Fruit fly (Drosophila melanogaster): ENCODE data around the gene Tdrd3.

The Tdrd3 gene

dm6 chr3L:14784949-14785408 is 1.6 kb upstream of the Tdrd3 start (continued):
- TF ChIP-seq CG1024 (GFP tag; IDR thresholded peaks at IDR 0.05) (peak; percentile 56), chif (GFP tag; optimal IDR thresholded peaks at IDR 0.05) (peak; percentile 91 to 96), CG16813 (GFP tag; IDR thresholded peaks at IDR 0.05; ENCODE audit: partially characterized antibody) (no peak), CG7987 (GFP tag; optimal IDR thresholded peaks at IDR 0.05) (peak; percentile 88), knrl (GFP tag; IDR thresholded peaks at IDR 0.05; ENCODE audit: partially characterized antibody) (no peak), Tbp (GFP tag; optimal IDR thresholded peaks at IDR 0.05) (no peak), ranshi (GFP tag; IDR thresholded peaks at IDR 0.05) (peak; percentile 88), CG1832 (GFP tag; optimal IDR thresholded peaks at IDR 0.05) (no peak), H2.0 (GFP tag; IDR thresholded peaks at IDR 0.05) (peak; percentile 83; the same call in 1 of the 2 replicates), Xrp1 (GFP tag; IDR thresholded peaks at IDR 0.05) (peak; percentile 94), sd (tag; optimal IDR thresholded peaks at IDR 0.05) (peak; percentile 87), ara (GFP tag; IDR thresholded peaks at IDR 0.05) (peak; percentile 91), jing (GFP tag; optimal IDR thresholded peaks at IDR 0.05) (peak; percentile 92), sr (GFP tag; IDR thresholded peaks at IDR 0.05) (peak; percentile 25; the same call in 1 of the 3 replicates), ewg (GFP tag; optimal IDR thresholded peaks at IDR 0.05) (peak; percentile 89), Meics (GFP tag; optimal IDR thresholded peaks at IDR 0.05) (peak; percentile 98)

DNA sequence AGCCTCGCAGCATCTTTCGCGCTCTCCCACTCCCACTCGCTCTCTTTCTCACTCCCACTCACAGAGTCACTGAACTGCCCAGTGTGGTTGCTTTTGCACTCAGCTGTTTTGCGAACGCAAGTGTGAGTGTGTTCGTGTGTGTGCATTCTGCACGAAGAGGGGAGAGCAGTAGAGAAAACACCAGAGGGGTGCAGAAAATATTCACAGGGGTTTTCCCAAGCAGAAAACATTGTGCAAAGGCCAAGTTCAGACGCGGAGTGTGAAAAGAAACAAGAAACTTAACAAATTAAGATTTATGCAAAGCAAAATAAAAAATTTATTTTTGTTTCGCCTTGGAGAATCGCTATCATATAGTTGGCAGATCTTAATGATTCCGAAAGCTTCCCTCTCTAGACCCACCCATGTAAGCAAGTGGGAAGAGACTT is 1.1 kb upstream of the Tdrd3 start:
- peak; percentile 76 for TF ChIP-seq cg (GFP tag; optimal IDR thresholded peaks at IDR 0.05)
- TF ChIP-seq Rfx (GFP tag; IDR thresholded peaks at IDR 0.05), result peak; percentile 53
- TF ChIP-seq Drgx (GFP tag; IDR thresholded peaks at IDR 0.05), result peak; percentile 85
- TF ChIP-seq Mrtf (GFP tag; IDR thresholded peaks at IDR 0.05), result peak; percentile 52; the same call in 1 of the 3 replicates
- 0 out of 2 replicates have a peak, but pooled peaks have one; percentile 19 for TF ChIP-seq al (GFP tag; IDR thresholded peaks at IDR 0.05)
- TF ChIP-seq slbo (GFP tag; IDR thresholded peaks at IDR 0.05), result peak; percentile 32; the same call in 1 of the 2 replicates
- no peak for TF ChIP-seq ems (GFP tag; optimal IDR thresholded peaks at IDR 0.05)
- peak; percentile 34 for TF ChIP-seq maf-S (GFP tag; optimal IDR thresholded peaks at IDR 0.05)
- peak; percentile 4 for TF ChIP-seq phol (tag; optimal IDR thresholded peaks at IDR 0.05)
- TF ChIP-seq ase (GFP tag; IDR thresholded peaks at IDR 0.05), result peak; percentile 51; the same call in 1 of the 3 replicates
- peak; percentile 10 for TF ChIP-seq nerfin-1 (tag; optimal IDR thresholded peaks at IDR 0.05)
- TF ChIP-seq zfh2 (GFP tag; optimal IDR thresholded peaks at IDR 0.05), result peak; percentile 44
- TF ChIP-seq pros (GFP tag; optimal IDR thresholded peaks at IDR 0.05), result peak; percentile 80
- no peak for TF ChIP-seq stwl (tag; optimal IDR thresholded peaks at IDR 0.05)
- peak; percentile 31 for TF ChIP-seq CG10366 (GFP tag; IDR thresholded peaks at IDR 0.05)
- no peak for TF ChIP-seq HLH4C (GFP tag; IDR thresholded peaks at IDR 0.05; ENCODE audit: partially characterized antibody)
- peak in 1 of 2 experiments; percentile 27 for TF ChIP-seq bsh (GFP tag; optimal IDR thresholded peaks at IDR 0.05)
- TF ChIP-seq pan (optimal IDR thresholded peaks at IDR 0.05), result no peak
- peak in 1 of 2 experiments; percentile 20 for TF ChIP-seq pan (GFP tag; optimal IDR thresholded peaks at IDR 0.05 in 1 of 2, IDR thresholded peaks at IDR 0.05 in 1 of 2)
- peak; percentile 20 for TF ChIP-seq CG12155 (GFP tag; optimal IDR thresholded peaks at IDR 0.05)
- no peak for TF ChIP-seq CG6654 (GFP tag; optimal IDR thresholded peaks at IDR 0.05)
- TF ChIP-seq CG14441 (GFP tag; IDR thresholded peaks at IDR 0.05), result peak; percentile 45
- peak; percentile 31; the same call in 1 of the 2 replicates for TF ChIP-seq Ada2b (GFP tag; IDR thresholded peaks at IDR 0.05)
- TF ChIP-seq crp (GFP tag; optimal IDR thresholded peaks at IDR 0.05), result peak in 1 of 2 experiments; percentile 63
- TF ChIP-seq Ptx1 (GFP tag; IDR thresholded peaks at IDR 0.05), result peak; percentile 59
- peak; percentile 64; the same call in 2 of the 3 replicates for TF ChIP-seq sr (GFP tag; IDR thresholded peaks at IDR 0.05)
- peak; percentile 24 for TF ChIP-seq Asciz (GFP tag; optimal IDR thresholded peaks at IDR 0.05)
- TF ChIP-seq peb (GFP tag; IDR thresholded peaks at IDR 0.05), result peak; percentile 50; the same call in 1 of the 2 replicates
- peak; percentile 9 for TF ChIP-seq Sox102F (GFP tag; optimal IDR thresholded peaks at IDR 0.05)
- TF ChIP-seq sob (GFP tag; IDR thresholded peaks at IDR 0.05), result 0 out of 2 replicates have a peak, but pooled peaks have one; percentile 16
- TF ChIP-seq Side (GFP tag; optimal IDR thresholded peaks at IDR 0.05), result no peak
- peak; percentile 33; the same call in 1 of the 2 replicates for TF ChIP-seq CG9215 (GFP tag; IDR thresholded peaks at IDR 0.05)
- 0 out of 2 replicates have a peak, but pooled peaks have one; percentile 35 for TF ChIP-seq stc (GFP tag; IDR thresholded peaks at IDR 0.05)
- peak; percentile 49 for TF ChIP-seq CG32532 (GFP tag; IDR thresholded peaks at IDR 0.05)
